Worm (Caenorhabditis elegans) whole organism, dauer: Measurements from ENCODE around the gene C01G12.7.

Source experiments
- unc-62 ChIP-seq: sonication (generic microtip); optimal IDR thresholded peaks from 2 replicates; lab custom pipeline; 2017; ENCODE audit warnings: missing biosample characterization, missing genetic modification reagents, missing genetic modification characterization

C01G12.7 gene

ce11 chrII:14591699-14592098, at the start of gene C01G12.7:
Gene C01G12.7, minus strand, starts transcription at chrII:14591893.
- no peak for TF ChIP-seq unc-62 (GFP tag; lab: Kevin White, UChicago)

DNA sequence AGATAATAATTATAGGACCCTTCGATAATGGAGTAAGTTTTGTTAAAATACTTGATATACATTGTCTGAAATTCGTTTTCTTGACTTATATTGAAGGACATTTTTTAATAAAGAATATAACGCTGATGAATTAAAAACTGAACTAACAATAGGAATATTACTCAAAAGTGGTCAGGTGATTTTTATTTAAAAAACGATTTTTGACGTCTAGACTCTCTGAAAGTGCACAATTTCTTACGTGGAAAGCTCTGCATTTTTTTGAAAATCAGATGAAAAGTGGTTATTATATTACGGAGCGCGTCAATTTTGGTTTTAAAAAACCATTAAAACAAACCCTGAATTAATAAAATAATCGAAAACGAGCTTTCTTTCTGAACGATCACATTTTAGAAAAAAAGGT, 45.0 kb upstream of the C01G12.7 start, which contains the start of gene sre-13:
Gene sre-13 (minus strand): TSS at position 101 of the 400 bp plus-strand sequence.
- TF ChIP-seq unc-62 (GFP tag; lab: Kevin White, UChicago) = no peak

DNA sequence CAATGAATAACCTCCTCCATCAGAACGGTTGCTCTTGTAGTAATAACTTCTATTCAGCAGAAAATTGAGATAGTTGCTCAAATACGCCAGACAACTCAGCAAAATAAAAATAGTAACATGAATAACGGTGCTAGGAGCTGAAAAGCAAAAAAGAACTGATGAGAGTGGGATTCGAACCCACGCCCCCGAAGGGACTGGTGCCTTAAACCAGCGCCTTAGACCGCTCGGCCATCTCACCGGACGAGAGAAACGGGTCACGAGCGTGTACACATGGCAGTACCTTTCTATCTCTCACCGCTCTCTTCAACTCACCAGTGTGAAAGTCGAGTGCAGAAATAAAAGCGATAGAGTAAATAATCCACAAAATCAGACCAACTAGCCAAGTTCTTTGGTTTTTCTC, 43.5 kb upstream of the C01G12.7 start:
- TF ChIP-seq unc-62 (GFP tag; lab: Kevin White, UChicago) = no peak

ce11 chrII:14634042-14634441, 42.3 kb upstream of the C01G12.7 start:
- no peak for TF ChIP-seq unc-62 (GFP tag; lab: Kevin White, UChicago)

- no peak for TF ChIP-seq unc-62 (GFP tag; lab: Kevin White, UChicago)
Measured at ce11 chrII:14632823-14633222, 41.1 kb upstream of the C01G12.7 start, which contains the start of gene C38C6.3. Gene C38C6.3, plus strand, starts transcription at chrII:14633123.

DNA sequence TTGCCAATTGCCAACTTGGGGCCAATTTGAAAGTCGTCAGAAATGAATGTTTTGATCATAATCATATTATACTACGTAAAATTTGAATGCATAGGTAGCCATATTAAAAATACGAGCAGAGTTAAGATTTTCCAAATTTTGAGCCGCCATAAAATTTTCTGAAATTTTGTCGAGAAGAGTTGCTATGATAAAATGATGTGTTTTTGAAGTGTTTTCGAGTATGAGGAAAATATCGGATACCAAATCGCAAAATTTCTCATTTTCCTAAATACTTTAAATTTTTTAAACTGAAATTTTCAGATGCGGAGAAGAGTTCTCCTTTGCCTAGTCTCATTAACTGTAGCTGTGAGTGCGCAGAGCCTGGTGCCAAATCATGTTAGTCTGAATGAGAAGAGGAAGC, 35.6 kb upstream of the C01G12.7 start, which contains the start of gene tag-297:
Gene tag-297 (plus strand): TSS at position 301 of the 400 bp plus-strand sequence.
- no peak for TF ChIP-seq unc-62 (GFP tag; lab: Kevin White, UChicago)

ce11 chrII:14626883-14627282, 35.2 kb upstream of the C01G12.7 start:
- no peak for TF ChIP-seq unc-62 (GFP tag; lab: Kevin White, UChicago)

- no peak for TF ChIP-seq unc-62 (GFP tag; lab: Kevin White, UChicago)
Measured at ce11 chrII:14622758-14623157, 31.1 kb upstream of the C01G12.7 start, which contains the start of gene mltn-10. Gene mltn-10, plus strand, starts transcription at chrII:14623058.

ce11 chrII:14620730-14621129, 29.0 kb upstream of the C01G12.7 start:
- no peak for TF ChIP-seq unc-62 (GFP tag; lab: Kevin White, UChicago)

DNA sequence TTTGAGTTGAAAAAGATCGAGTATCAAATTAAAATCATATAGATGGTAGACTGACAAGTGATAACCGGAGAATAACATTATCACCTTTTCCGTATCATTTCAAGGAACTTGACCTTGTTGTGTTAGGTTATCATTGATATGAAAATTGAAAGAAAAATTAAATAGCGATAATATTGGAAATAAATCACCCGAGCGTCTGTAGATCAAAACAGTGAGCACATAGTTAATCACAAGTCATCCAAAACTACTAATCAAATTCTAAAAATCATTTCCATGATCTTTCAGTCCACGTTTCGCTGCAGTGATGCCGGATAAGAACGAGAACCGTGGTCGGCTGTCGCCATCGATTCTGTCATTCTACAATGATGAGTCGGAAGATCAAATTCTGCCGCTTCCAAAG, 28.1 kb upstream of the C01G12.7 start:
- no peak for TF ChIP-seq unc-62 (GFP tag; lab: Kevin White, UChicago)

DNA sequence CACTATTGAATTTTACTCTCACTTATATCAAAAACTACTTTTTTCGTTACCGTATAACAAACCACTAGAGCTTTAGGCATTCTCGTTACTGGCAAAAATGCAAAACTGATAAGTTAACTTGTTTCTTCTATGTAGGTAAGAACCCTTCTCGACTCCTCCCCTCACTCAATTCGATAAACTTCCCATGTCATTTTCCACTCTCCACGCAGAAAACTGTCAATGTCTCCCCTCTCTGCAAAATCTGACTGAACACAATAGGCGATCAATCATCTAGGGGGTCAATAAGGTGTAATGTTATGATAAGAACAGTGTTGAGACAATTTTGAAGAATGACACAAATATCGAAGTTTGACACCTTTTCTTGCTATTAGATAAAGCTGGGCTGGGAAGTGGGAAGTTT, 27.1 kb upstream of the C01G12.7 start:
- no peak for TF ChIP-seq unc-62 (GFP tag; lab: Kevin White, UChicago)

- no peak for TF ChIP-seq unc-62 (GFP tag; lab: Kevin White, UChicago)
Measured at ce11 chrII:14618158-14618557, 26.5 kb upstream of the C01G12.7 start.

- no peak for TF ChIP-seq unc-62 (GFP tag; lab: Kevin White, UChicago)
Measured at ce11 chrII:14616927-14617326, 25.2 kb upstream of the C01G12.7 start.

ce11 chrII:14616402-14616801, 24.7 kb upstream of the C01G12.7 start:
- no peak for TF ChIP-seq unc-62 (GFP tag; lab: Kevin White, UChicago)

- no peak for TF ChIP-seq unc-62 (GFP tag; lab: Kevin White, UChicago)
Measured at ce11 chrII:14615735-14616134, 24.0 kb upstream of the C01G12.7 start, which contains the start of gene mltn-9. Gene mltn-9, plus strand, starts transcription at chrII:14616035.

DNA sequence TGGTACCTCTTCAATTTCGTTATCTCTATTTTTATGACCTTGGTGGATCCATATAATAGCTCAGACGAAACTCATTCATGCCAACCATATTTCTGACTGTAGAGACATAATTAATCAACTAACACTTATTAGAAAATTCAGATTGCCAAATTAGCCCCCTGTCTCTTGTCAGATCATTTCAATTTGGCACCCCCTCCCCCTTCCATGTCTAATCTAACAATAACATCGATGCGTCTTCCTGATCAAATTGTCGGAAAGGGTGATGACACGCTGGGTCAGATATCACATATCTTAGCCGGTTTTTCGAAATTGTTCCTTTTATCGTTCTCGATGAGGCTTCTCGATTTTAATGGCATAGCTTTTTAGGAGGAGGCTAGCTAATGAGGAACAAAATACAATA, 19.6 kb upstream of the C01G12.7 start:
- no peak for TF ChIP-seq unc-62 (GFP tag; lab: Kevin White, UChicago)

- no peak for TF ChIP-seq unc-62 (GFP tag; lab: Kevin White, UChicago)
Measured at ce11 chrII:14610492-14611142, 18.9 kb upstream of the C01G12.7 start.
